Fruit fly (Drosophila melanogaster) whole organism, adult: ENCODE data around the gene Dus4.

ENCODE experiments used
- CG1620 ChIP-seq: fragments of 200-800 bp; sonication (Bioruptor generic); optimal IDR thresholded peaks from 2 replicates; lab custom pipeline; 2016; ENCODE audit warnings: missing biosample characterization, missing genetic modification characterization
- CG33017 ChIP-seq: fragments of 200-800 bp; sonication (Bioruptor generic); optimal IDR thresholded peaks from 2 replicates; lab custom pipeline; 2018; ENCODE audit warnings: missing biosample characterization, mild to moderate bottlenecking, missing genetic modification characterization, moderate library complexity
- CG5204 ChIP-seq: fragments of 200-800 bp; sonication (Bioruptor generic); optimal IDR thresholded peaks from 2 replicates; lab custom pipeline; 2016; ENCODE audit warnings: missing biosample characterization, missing genetic modification characterization
- CG7045 ChIP-seq: fragments of 200-800 bp; sonication (Bioruptor generic); optimal IDR thresholded peaks from 2 replicates; lab custom pipeline; 2017; ENCODE audit warnings: missing biosample characterization, mild to moderate bottlenecking, missing genetic modification characterization
- Hr96 ChIP-seq: fragments of 200-800 bp; sonication (Bioruptor generic); optimal IDR thresholded peaks from 2 replicates; lab custom pipeline; 2016; ENCODE audit warnings: missing biosample characterization, missing genetic modification characterization
- Mnt ChIP-seq: fragments of 200-800 bp; sonication (Bioruptor generic); optimal IDR thresholded peaks from 2 replicates; lab custom pipeline; 2016; ENCODE audit warnings: missing biosample characterization, mild to moderate bottlenecking, missing genetic modification characterization
- bab1 ChIP-seq: fragments of 200-800 bp; sonication (Bioruptor generic); optimal IDR thresholded peaks from 3 replicates; lab custom pipeline; 2019; ENCODE audit warnings: missing biosample characterization, mild to moderate bottlenecking, missing genetic modification characterization, moderate library complexity
- toe ChIP-seq: fragments of 200-800 bp; sonication (Bioruptor generic); optimal IDR thresholded peaks from 2 replicates; lab custom pipeline; 2016; ENCODE audit warnings: missing biosample characterization, missing genetic modification characterization

dm6 chr2L:19019640-19020039 lies 43.5 kb upstream of the Dus4 start:
- TF ChIP-seq CG1620 (GFP tag; lab: Kevin White, UChicago) (no peak), toe (GFP tag; lab: Kevin White, UChicago) (no peak), CG5204 (GFP tag; lab: Kevin White, UChicago) (no peak), Mnt (no peak), CG33017 (tag; lab: Kevin White, UChicago) (no peak), CG7045 (no peak), bab1 (GFP tag; lab: Kevin White, UChicago) (no peak), Hr96 (no peak)
